Fruit fly (Drosophila melanogaster) whole organism, embryonic: ENCODE measurements around the gene CG42580.
A peak's percentile ranks its signal among the peaks of the same experiment; 100 is the strongest.

ENCODE experiments used
- Adf1 ChIP-seq: fragments of 200-800 bp; sonication (Bioruptor generic); IDR thresholded peaks from 2 replicates; pipeline ENCODE4 v1.3.6; 2022; ENCODE audit warnings: missing biosample characterization, missing genetic modification characterization
- Bgb ChIP-seq: fragments of 200-800 bp; sonication (Bioruptor generic); IDR thresholded peaks from 2 replicates; pipeline ENCODE4 v1.3.6; 2022; ENCODE audit warnings: missing biosample characterization, missing genetic modification characterization; ENCODE audit not compliant: partially characterized antibody
- CG10321 ChIP-seq: fragments of 200-800 bp; sonication (Bioruptor generic); IDR thresholded peaks from 2 replicates; pipeline ENCODE4 v1.3.6; 2022; ENCODE audit warnings: missing biosample characterization, missing genetic modification characterization
- CG15011 ChIP-seq: fragments of 200-800 bp; sonication (Bioruptor generic); optimal IDR thresholded peaks from 3 replicates; lab custom pipeline; 2018; ENCODE audit warnings: missing biosample characterization, mild to moderate bottlenecking, missing genetic modification characterization
- CG16815 ChIP-seq: fragments of 200-800 bp; sonication (Bioruptor generic); optimal IDR thresholded peaks from 3 replicates; lab custom pipeline; 2017; ENCODE audit warnings: missing biosample characterization, mild to moderate bottlenecking, missing genetic modification characterization
- CG17361 ChIP-seq: fragments of 200-800 bp; sonication (Bioruptor generic); IDR thresholded peaks from 3 replicates; pipeline ENCODE4 v1.3.6; 2022; ENCODE audit warnings: missing biosample characterization, missing genetic modification characterization
- CG3407 ChIP-seq: fragments of 200-800 bp; sonication (Bioruptor generic); optimal IDR thresholded peaks from 2 replicates; lab custom pipeline; 2018; ENCODE audit warnings: missing biosample characterization, mild to moderate bottlenecking, missing genetic modification characterization
- CG4404 ChIP-seq: fragments of 200-800 bp; sonication (Bioruptor generic); IDR thresholded peaks from 2 replicates; pipeline ENCODE4 v1.3.6; 2022; ENCODE audit warnings: missing biosample characterization, missing genetic modification characterization
- CG6791 ChIP-seq: fragments of 200-800 bp; sonication (Bioruptor generic); IDR thresholded peaks from 3 replicates; pipeline ENCODE4 v1.3.6; 2022; ENCODE audit warnings: missing biosample characterization, missing genetic modification characterization; ENCODE audit not compliant: partially characterized antibody
- Deaf1 ChIP-seq: fragments of 200-800 bp; optimal IDR thresholded peaks from 3 replicates; lab custom pipeline; 2019; ENCODE audit warnings: missing biosample characterization, mild to moderate bottlenecking, missing genetic modification characterization, moderate library complexity
- Dll ChIP-seq: fragments of 200-800 bp; sonication (Bioruptor generic); IDR thresholded peaks from 4 replicates; pipeline ENCODE4 v1.3.6; 2022; ENCODE audit warnings: missing biosample characterization, missing genetic modification characterization; ENCODE audit not compliant: partially characterized antibody
- Ets97D ChIP-seq: fragments of 200-800 bp; sonication (Bioruptor generic); optimal IDR thresholded peaks from 3 replicates; lab custom pipeline; 2016; ENCODE audit warnings: missing biosample characterization, missing genetic modification characterization
- Hr3 ChIP-seq: fragments of 200-800 bp; sonication (Bioruptor generic); optimal IDR thresholded peaks from 3 replicates; lab custom pipeline; 2016; ENCODE audit warnings: missing biosample characterization, missing genetic modification characterization
- Med ChIP-seq: fragments of 200-800 bp; sonication (Bioruptor generic); peaks from one replicate; lab custom pipeline; 2016; ENCODE audit warnings: missing biosample characterization, missing genetic modification characterization, mild to moderate bottlenecking, inconsistent platforms, moderate library complexity
- Nf-YB ChIP-seq: fragments of 200-800 bp; sonication (Bioruptor generic); optimal IDR thresholded peaks from 3 replicates; lab custom pipeline; 2019; ENCODE audit warnings: missing biosample characterization, mild to moderate bottlenecking, missing genetic modification characterization, moderate library complexity
- Nf-YC ChIP-seq: fragments of 200-800 bp; optimal IDR thresholded peaks from 3 replicates; lab custom pipeline; 2019; ENCODE audit warnings: missing biosample characterization, mild to moderate bottlenecking, missing genetic modification characterization, moderate library complexity
- Opbp ChIP-seq: fragments of 200-800 bp; sonication (Bioruptor generic); IDR thresholded peaks from 3 replicates; pipeline ENCODE4 v1.3.6; 2022; ENCODE audit warnings: missing biosample characterization, missing genetic modification characterization; ENCODE audit not compliant: partially characterized antibody
- Optix ChIP-seq: fragments of 200-800 bp; sonication (Bioruptor generic); IDR thresholded peaks from 3 replicates; pipeline ENCODE4 v1.3.6; 2022; ENCODE audit warnings: missing biosample characterization, missing genetic modification characterization
- Rfx ChIP-seq: fragments of 200-800 bp; sonication (Bioruptor generic); IDR thresholded peaks from 2 replicates; pipeline ENCODE4 v1.3.6; 2022; ENCODE audit warnings: missing biosample characterization, missing genetic modification characterization
- Six4 ChIP-seq: fragments of 200-800 bp; sonication (Bioruptor generic); optimal IDR thresholded peaks from 2 replicates; lab custom pipeline; 2016; ENCODE audit warnings: missing biosample characterization, missing genetic modification characterization
- Stat92E ChIP-seq, 3 experiments: fragments of >200 bp in 2 of 3; fragments of 200-800 bp in 1 of 3; sonication (Bioruptor generic) in 1 of 3; optimal IDR thresholded peaks; 2 replicates each; lab custom pipeline; 2017 to 2019; ENCODE audit warnings: missing biosample characterization in 3 of 3, missing genetic modification characterization in 3 of 3, mild to moderate bottlenecking in 1 of 3, moderate library complexity in 1 of 3
- ac ChIP-seq: fragments of 200-800 bp; sonication (Bioruptor generic); optimal IDR thresholded peaks from 3 replicates; lab custom pipeline; 2017; ENCODE audit warnings: missing biosample characterization, mild to moderate bottlenecking, missing genetic modification characterization
- cg ChIP-seq: fragments of 200-800 bp; sonication (Bioruptor generic); optimal IDR thresholded peaks from 3 replicates; lab custom pipeline; 2019; ENCODE audit warnings: missing biosample characterization, mild to moderate bottlenecking, missing genetic modification characterization, moderate library complexity
- crol ChIP-seq: fragments of 200-800 bp; sonication (Bioruptor generic); IDR thresholded peaks from 2 replicates; pipeline ENCODE4 v1.3.6; 2022; ENCODE audit warnings: missing biosample characterization, missing genetic modification characterization
- danr ChIP-seq: fragments of 200-800 bp; sonication (Bioruptor generic); IDR thresholded peaks from 2 replicates; pipeline ENCODE4 v1.3.6; 2022; ENCODE audit warnings: missing biosample characterization, missing genetic modification characterization
- ewg ChIP-seq: fragments of 200-800 bp; sonication (Bioruptor generic); optimal IDR thresholded peaks from 3 replicates; lab custom pipeline; 2017; ENCODE audit warnings: mild to moderate bottlenecking, missing biosample characterization, missing genetic modification reagents, missing genetic modification characterization
- eyg ChIP-seq: fragments of 200-800 bp; sonication (Bioruptor generic); optimal IDR thresholded peaks from 3 replicates; lab custom pipeline; 2016; ENCODE audit warnings: missing biosample characterization, missing genetic modification characterization
- luna ChIP-seq: fragments of 200-800 bp; sonication (Bioruptor generic); optimal IDR thresholded peaks from 2 replicates; lab custom pipeline; 2016; ENCODE audit warnings: missing biosample characterization, missing genetic modification characterization
- mld ChIP-seq: fragments of 200-800 bp; sonication (Bioruptor generic); IDR thresholded peaks from 3 replicates; pipeline ENCODE4 v1.3.6; 2022; ENCODE audit warnings: missing biosample characterization, missing genetic modification characterization; ENCODE audit not compliant: partially characterized antibody
- nom ChIP-seq: fragments of 200-800 bp; sonication (Bioruptor generic); optimal IDR thresholded peaks from 2 replicates; lab custom pipeline; 2017; ENCODE audit warnings: missing biosample characterization, missing genetic modification characterization, mild to moderate bottlenecking, moderate library complexity, missing genetic modification reagents
- pfk ChIP-seq: fragments of 200-800 bp; sonication (Bioruptor generic); optimal IDR thresholded peaks from 2 replicates; lab custom pipeline; 2018; ENCODE audit warnings: missing biosample characterization, mild to moderate bottlenecking, missing genetic modification characterization, moderate library complexity
- row ChIP-seq: fragments of 200-800 bp; sonication (Bioruptor generic); IDR thresholded peaks from 3 replicates; pipeline ENCODE4 v1.3.6; 2022; ENCODE audit warnings: missing biosample characterization, missing genetic modification characterization
- sima ChIP-seq: fragments of 200-800 bp; sonication (Bioruptor generic); optimal IDR thresholded peaks from 2 replicates; lab custom pipeline; 2016; ENCODE audit warnings: missing biosample characterization, missing genetic modification characterization
- slou ChIP-seq: fragments of 200-800 bp; sonication (Bioruptor generic); optimal IDR thresholded peaks from 3 replicates; lab custom pipeline; 2016; ENCODE audit warnings: missing biosample characterization, missing genetic modification characterization
- tgo ChIP-seq: fragments of 200-800 bp; sonication (Bioruptor generic); IDR thresholded peaks from 3 replicates; pipeline ENCODE4 v1.3.6; 2022; ENCODE audit warnings: missing biosample characterization, missing genetic modification characterization
- vnd ChIP-seq: fragments of 200-800 bp; sonication (Bioruptor generic); IDR thresholded peaks from 3 replicates; pipeline ENCODE4 v1.3.6; 2022; ENCODE audit warnings: missing biosample characterization, missing genetic modification characterization; ENCODE audit not compliant: partially characterized antibody
- yki ChIP-seq: fragments of >200 bp; optimal IDR thresholded peaks from 3 replicates; lab custom pipeline; 2018
- z ChIP-seq: fragments of 200-800 bp; sonication (Bioruptor generic); IDR thresholded peaks from 3 replicates; pipeline ENCODE4 v1.3.6; 2022; ENCODE audit warnings: missing biosample characterization, missing genetic modification characterization

CG42580 gene

DNA sequence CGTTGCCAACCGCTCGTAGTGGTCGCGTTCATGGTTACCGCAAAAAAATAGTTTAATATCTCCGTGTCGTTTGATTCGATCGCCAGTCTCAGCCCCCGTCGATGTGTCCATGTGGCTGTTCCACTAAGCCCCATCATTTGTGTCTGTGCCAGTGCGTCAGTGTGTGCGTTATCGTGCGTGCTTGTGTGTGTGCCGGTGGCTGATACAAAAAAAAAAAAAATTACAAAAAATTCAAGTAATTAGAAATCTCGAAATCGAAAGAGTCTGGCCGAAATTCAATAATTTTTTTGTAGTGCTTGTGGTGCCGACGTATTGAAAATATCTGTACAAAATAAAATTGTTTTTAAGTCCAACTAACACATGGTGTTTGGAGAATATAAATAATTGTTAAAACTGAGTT lies 35.9 kb upstream of the CG42580 start, which contains the start of gene RunxB:
Gene RunxB, plus strand, starts transcription at position 301 of the 400 bp plus-strand sequence.
- TF ChIP-seq Stat92E (GFP tag; optimal IDR thresholded peaks at IDR 0.05; lab: Kevin White, UChicago) (no peak), Dll (GFP tag; lab: Robert Waterston, UW) (no peak), CG6791 (no peak), Ets97D (GFP tag; lab: Kevin White, UChicago) (no peak), CG3407 (GFP tag; lab: Kevin White, UChicago) (no peak), CG15011 (GFP tag; lab: Kevin White, UChicago) (no peak), Rfx (GFP tag; lab: Robert Waterston, UW) (no peak), Six4 (GFP tag; lab: Kevin White, UChicago) (no peak), Med (GFP tag; lab: Kevin White, UChicago) (no peak), Opbp (no peak), yki (lab: Kevin White, UChicago) (no peak), eyg (GFP tag; lab: Kevin White, UChicago) (no peak), sima (GFP tag; lab: Kevin White, UChicago) (no peak), slou (GFP tag; lab: Kevin White, UChicago) (no peak), Optix (GFP tag; lab: Robert Waterston, UW) (no peak), CG16815 (GFP tag; lab: Kevin White, UChicago) (no peak), row (GFP tag; lab: Robert Waterston, UW) (no peak), CG17361 (GFP tag; lab: Robert Waterston, UW) (no peak)
- TF ChIP-seq, all 482 proteins: peak for 0

DNA sequence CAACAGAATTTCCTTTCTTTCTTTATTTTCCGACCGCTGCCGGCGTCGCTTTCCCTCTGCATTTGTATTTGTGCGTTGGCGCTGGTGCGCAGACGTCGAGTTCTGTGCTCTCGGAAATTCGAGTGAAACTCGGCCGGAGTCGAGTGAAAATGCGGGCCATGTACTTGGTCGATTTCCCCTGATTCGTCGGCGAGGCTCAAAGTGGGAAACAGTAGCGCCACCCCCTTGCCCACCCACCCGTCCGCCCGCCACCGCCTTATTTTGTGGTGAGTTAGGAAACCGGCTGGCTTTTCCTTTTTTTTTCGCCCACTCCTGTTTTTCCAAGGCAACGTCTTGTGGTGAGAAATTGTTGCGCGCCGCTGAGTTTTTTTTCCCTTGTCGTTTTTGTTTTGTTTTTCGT lies 14.5 kb upstream of the CG42580 start:
- TF ChIP-seq Bgb (GFP tag; lab: Robert Waterston, UW) (peak; percentile 22; the same call in 1 of the 2 replicates), CG10321 (GFP tag; lab: Robert Waterston, UW) (no peak), nom (GFP tag; lab: Kevin White, UChicago) (no peak), danr (GFP tag; lab: Robert Waterston, UW) (no peak), Hr3 (no peak), mld (GFP tag; lab: Robert Waterston, UW) (no peak), Nf-YB (GFP tag; lab: Kevin White, UChicago) (peak; percentile 87), z (peak; percentile 95), ac (GFP tag; lab: Kevin White, UChicago) (no peak), crol (GFP tag; lab: Robert Waterston, UW) (peak; percentile 78), luna (GFP tag; lab: Kevin White, UChicago) (no peak), Optix (GFP tag; lab: Robert Waterston, UW) (no peak), row (GFP tag; lab: Robert Waterston, UW) (no peak), cg (GFP tag; lab: Kevin White, UChicago) (peak; percentile 13), tgo (GFP tag; lab: Robert Waterston, UW) (no peak), ewg (peak; percentile 45), Deaf1 (peak; percentile 49), vnd (GFP tag; lab: Robert Waterston, UW) (no peak), Nf-YC (tag; lab: Kevin White, UChicago) (peak; percentile 86), pfk (no peak), Adf1 (peak; percentile 52; the same call in 1 of the 2 replicates), CG4404 (GFP tag; lab: Robert Waterston, UW) (no peak)
